Comparison of ENCODE assay signal across 1 fruit fly cellular context in genomic region chr3L:711839-712553, dm6.
A peak's percentile ranks its signal among the peaks of the same experiment; 100 is the strongest.
TF ChIP-seq lines count a peak whose summit lies in the region.

CG13896 (minus strand) TSS chr3L:711850.

TF ChIP-seq in whole organism, embryonic, 481 proteins besides CTCF, POLR2A, EP300 and RAD21 (continued from another document and continues in another):
- TF ChIP-seq CG16813 (GFP tag; IDR thresholded peaks at IDR 0.05; lab: Robert Waterston, UW; ENCODE audit: partially characterized antibody) (peak; percentile 62; the same call in 1 of the 3 replicates), schlank (tag; optimal IDR thresholded peaks at IDR 0.05; lab: Kevin White, UChicago) (peak; percentile 60), CG18619 (GFP tag; optimal IDR thresholded peaks at IDR 0.05; lab: Kevin White, UChicago) (peak; percentile 80), amos (GFP tag; IDR thresholded peaks at IDR 0.05; lab: Robert Waterston, UW; ENCODE audit: partially characterized antibody) (peak; percentile 48), Atf6 (GFP tag; IDR thresholded peaks at IDR 0.05; lab: Robert Waterston, UW) (peak; percentile 66), sima (GFP tag; optimal IDR thresholded peaks at IDR 0.05; lab: Kevin White, UChicago) (peak; percentile 73), BEAF-32 (GFP tag; optimal IDR thresholded peaks at IDR 0.05; lab: Kevin White, UChicago) (peak; percentile 78), chn (GFP tag; optimal IDR thresholded peaks at IDR 0.05; lab: Kevin White, UChicago) (peak; percentile 91), exex (tag; optimal IDR thresholded peaks at IDR 0.05; lab: Kevin White, UChicago) (peak; percentile 40), CG4328 (GFP tag; optimal IDR thresholded peaks at IDR 0.05; lab: Kevin White, UChicago) (peak; percentile 60), CG12744 (GFP tag; optimal IDR thresholded peaks at IDR 0.05; lab: Kevin White, UChicago) (peak; percentile 87), gce (GFP tag; IDR thresholded peaks at IDR 0.05; lab: Robert Waterston, UW) (no peak), D19B (GFP tag; optimal IDR thresholded peaks at IDR 0.05; lab: Kevin White, UChicago) (peak; percentile 42), ERR (GFP tag; optimal IDR thresholded peaks at IDR 0.05; lab: Kevin White, UChicago) (peak; percentile 61), Dbx (GFP tag; IDR thresholded peaks at IDR 0.05; lab: Robert Waterston, UW) (peak; percentile 88), nerfin-1 (tag; optimal IDR thresholded peaks at IDR 0.05; lab: Kevin White, UChicago) (peak; percentile 36), CG9817 (tag; optimal IDR thresholded peaks at IDR 0.05; lab: Kevin White, UChicago) (peak; percentile 93), Pdp1 (GFP tag; optimal IDR thresholded peaks at IDR 0.05; lab: Kevin White, UChicago) (peak; percentile 92 to 94), cwo (GFP tag; optimal IDR thresholded peaks at IDR 0.05; lab: Kevin White, UChicago) (peak; percentile 56), slbo (GFP tag; IDR thresholded peaks at IDR 0.05; lab: Robert Waterston, UW) (peak; percentile 95), Gsc (GFP tag; IDR thresholded peaks at IDR 0.05; lab: Robert Waterston, UW) (no peak; the same call in 1 of the 2 replicates), sens (GFP tag; lab: Kevin White, UChicago) (peak; percentile 96), CG15073 (GFP tag; optimal IDR thresholded peaks at IDR 0.05; lab: Kevin White, UChicago) (peak; percentile 72), nerfin-2 (GFP tag; IDR thresholded peaks at IDR 0.05; lab: Robert Waterston, UW; ENCODE audit: partially characterized antibody) (peak; percentile 45; the same call in 1 of the 2 replicates), MESR4 (GFP tag; optimal IDR thresholded peaks at IDR 0.05; lab: Kevin White, UChicago) (no peak), hbn (GFP tag; IDR thresholded peaks at IDR 0.05; lab: Robert Waterston, UW; ENCODE audit: partially characterized antibody) (peak; percentile 74), CG14441 (GFP tag; IDR thresholded peaks at IDR 0.05; lab: Robert Waterston, UW) (peak; percentile 84), CG10959 (GFP tag; IDR thresholded peaks at IDR 0.05; lab: Robert Waterston, UW) (peak; percentile 67), NfI (GFP tag; optimal IDR thresholded peaks at IDR 0.05; lab: Kevin White, UChicago) (peak; percentile 85), CG8359 (GFP tag; optimal IDR thresholded peaks at IDR 0.05; lab: Kevin White, UChicago; ENCODE audit: borderline replicate concordance) (peak; percentile 40), CG16815 (GFP tag; optimal IDR thresholded peaks at IDR 0.05; lab: Kevin White, UChicago) (peak; percentile 85), z (GFP tag; IDR thresholded peaks at IDR 0.05; lab: Robert Waterston, UW) (no peak), emc (GFP tag; optimal IDR thresholded peaks at IDR 0.05; lab: Kevin White, UChicago) (peak; percentile 82), dimm (GFP tag; IDR thresholded peaks at IDR 0.05; lab: Robert Waterston, UW) (no peak), CG12942 (GFP tag; optimal IDR thresholded peaks at IDR 0.05; lab: Kevin White, UChicago) (peak; percentile 80), bigmax (GFP tag; optimal IDR thresholded peaks at IDR 0.05; lab: Kevin White, UChicago) (peak; percentile 19), CG32772 (GFP tag; IDR thresholded peaks at IDR 0.05; lab: Robert Waterston, UW) (peak; percentile 84), CG4282 (GFP tag; optimal IDR thresholded peaks at IDR 0.05; lab: Kevin White, UChicago) (peak; percentile 83), btn (GFP tag; optimal IDR thresholded peaks at IDR 0.05; lab: Kevin White, UChicago) (peak; percentile 57), Bdp1 (GFP tag; optimal IDR thresholded peaks at IDR 0.05; lab: Kevin White, UChicago) (peak; percentile 80), twi (tag; optimal IDR thresholded peaks at IDR 0.05; lab: Kevin White, UChicago) (peak; percentile 54), Hand (GFP tag; optimal IDR thresholded peaks at IDR 0.05; lab: Kevin White, UChicago) (peak; percentile 34), CG12155 (GFP tag; optimal IDR thresholded peaks at IDR 0.05; lab: Kevin White, UChicago) (peak; percentile 89), HHEX (GFP tag; optimal IDR thresholded peaks at IDR 0.05; lab: Kevin White, UChicago) (peak; percentile 81), gcm (GFP tag; optimal IDR thresholded peaks at IDR 0.05; lab: Kevin White, UChicago) (peak; percentile 87), cas (GFP tag; IDR thresholded peaks at IDR 0.05; lab: Robert Waterston, UW) (peak; percentile 40), Hr78 (GFP tag; optimal IDR thresholded peaks at IDR 0.05; lab: Kevin White, UChicago) (peak in 1 of 2 experiments; percentile 25), maf-S (GFP tag; optimal IDR thresholded peaks at IDR 0.05; lab: Kevin White, UChicago) (peak; percentile 91), Bgb (GFP tag; IDR thresholded peaks at IDR 0.05; lab: Robert Waterston, UW; ENCODE audit: partially characterized antibody) (peak; percentile 58), CG2129 (GFP tag; IDR thresholded peaks at IDR 0.05; lab: Robert Waterston, UW; ENCODE audit: partially characterized antibody) (peak; percentile 60), CG5180 (GFP tag; optimal IDR thresholded peaks at IDR 0.05; lab: Kevin White, UChicago) (peak; percentile 55), pb (GFP tag; optimal IDR thresholded peaks at IDR 0.05; lab: Kevin White, UChicago) (peak; percentile 87), crol (GFP tag; IDR thresholded peaks at IDR 0.05; lab: Robert Waterston, UW) (peak; percentile 43), so (GFP tag; IDR thresholded peaks at IDR 0.05; lab: Robert Waterston, UW) (peak; percentile 69; the same call in 2 of the 3 replicates), CG30403 (GFP tag; optimal IDR thresholded peaks at IDR 0.05; lab: Kevin White, UChicago) (peak; percentile 95), CG1832 (GFP tag; optimal IDR thresholded peaks at IDR 0.05; lab: Kevin White, UChicago) (no peak), Doc3 (GFP tag; IDR thresholded peaks at IDR 0.05; lab: Robert Waterston, UW; ENCODE audit: partially characterized antibody) (peak; percentile 78; the same call in 2 of the 3 replicates), shn (GFP tag; optimal IDR thresholded peaks at IDR 0.05; lab: Kevin White, UChicago) (peak; percentile 87), h (optimal IDR thresholded peaks at IDR 0.05; lab: Kevin White, UChicago) (no peak), E2f2 (GFP tag; IDR thresholded peaks at IDR 0.05; lab: Robert Waterston, UW) (peak; percentile 65), Sry-δ (GFP tag; optimal IDR thresholded peaks at IDR 0.05; lab: Kevin White, UChicago) (peak; percentile 77), CG17186 (GFP tag; optimal IDR thresholded peaks at IDR 0.05; lab: Kevin White, UChicago) (peak; percentile 71), CG18599 (GFP tag; optimal IDR thresholded peaks at IDR 0.05; lab: Kevin White, UChicago) (peak; percentile 82), CG11398 (GFP tag; optimal IDR thresholded peaks at IDR 0.05; lab: Kevin White, UChicago) (peak; percentile 75), CG17612 (GFP tag; IDR thresholded peaks at IDR 0.05; lab: Robert Waterston, UW) (peak; percentile 34; the same call in 1 of the 2 replicates), tx (GFP tag; optimal IDR thresholded peaks at IDR 0.05; lab: Kevin White, UChicago) (peak; percentile 81), pfk (GFP tag; optimal IDR thresholded peaks at IDR 0.05; lab: Kevin White, UChicago) (peak; percentile 41), Doc2 (GFP tag; IDR thresholded peaks at IDR 0.05; lab: Robert Waterston, UW) (0 out of 2 replicates have a peak, but pooled peaks have one; percentile 25), CG4424 (GFP tag; optimal IDR thresholded peaks at IDR 0.05; lab: Kevin White, UChicago) (peak; percentile 85), vfl (GFP tag; optimal IDR thresholded peaks at IDR 0.05; lab: Kevin White, UChicago) (peak; percentile 71), CG1603 (tag; optimal IDR thresholded peaks at IDR 0.05; lab: Kevin White, UChicago) (peak; percentile 91), CG12659 (GFP tag; optimal IDR thresholded peaks at IDR 0.05; lab: Kevin White, UChicago) (peak; percentile 87), CG9727 (GFP tag; optimal IDR thresholded peaks at IDR 0.05; lab: Kevin White, UChicago) (peak; percentile 87), aop (GFP tag; IDR thresholded peaks at IDR 0.05; lab: Robert Waterston, UW) (0 out of 2 replicates have a peak, but pooled peaks have one; percentile 24), cato (GFP tag; optimal IDR thresholded peaks at IDR 0.05; lab: Kevin White, UChicago; ENCODE audit: borderline replicate concordance) (peak; percentile 76), Fer2 (tag; optimal IDR thresholded peaks at IDR 0.05; lab: Kevin White, UChicago) (peak; percentile 52), insv (GFP tag; optimal IDR thresholded peaks at IDR 0.05; lab: Kevin White, UChicago) (peak in 1 of 2 experiments; percentile 81), Rx (GFP tag; IDR thresholded peaks at IDR 0.05; lab: Robert Waterston, UW) (peak; percentile 56), Lpt (GFP tag; optimal IDR thresholded peaks at IDR 0.05; lab: Kevin White, UChicago) (no peak), CG7271 (tag; optimal IDR thresholded peaks at IDR 0.05; lab: Kevin White, UChicago) (peak; percentile 72), CG12071 (GFP tag; optimal IDR thresholded peaks at IDR 0.05; lab: Kevin White, UChicago) (peak; percentile 70), D19A (tag; optimal IDR thresholded peaks at IDR 0.05; lab: Kevin White, UChicago) (peak; percentile 73), grn (GFP tag; optimal IDR thresholded peaks at IDR 0.05; lab: Kevin White, UChicago) (peak; percentile 63), CG9215 (GFP tag; IDR thresholded peaks at IDR 0.05; lab: Robert Waterston, UW) (peak; percentile 75), nmo (GFP tag; optimal IDR thresholded peaks at IDR 0.05; lab: Kevin White, UChicago) (peak; percentile 80), CG13894 (tag; optimal IDR thresholded peaks at IDR 0.05; lab: Kevin White, UChicago) (peak; percentile 84), sim (GFP tag; IDR thresholded peaks at IDR 0.05; lab: Robert Waterston, UW) (no peak), CG13624 (GFP tag; optimal IDR thresholded peaks at IDR 0.05; lab: Kevin White, UChicago) (peak; percentile 85), CG17912 (GFP tag; optimal IDR thresholded peaks at IDR 0.05; lab: Kevin White, UChicago) (peak; percentile 58), zen2 (GFP tag; IDR thresholded peaks at IDR 0.05; lab: Robert Waterston, UW; ENCODE audit: partially characterized antibody) (peak; percentile 52; the same call in 1 of the 3 replicates), CG2712 (tag; optimal IDR thresholded peaks at IDR 0.05; lab: Kevin White, UChicago) (peak; percentile 87), CG1529 (GFP tag; optimal IDR thresholded peaks at IDR 0.05; lab: Kevin White, UChicago) (peak; percentile 49), CG11696 (GFP tag; IDR thresholded peaks at IDR 0.05; lab: Robert Waterston, UW) (no peak), CG8281 (tag; optimal IDR thresholded peaks at IDR 0.05; lab: Kevin White, UChicago) (peak; percentile 34), CG15011 (GFP tag; optimal IDR thresholded peaks at IDR 0.05; lab: Kevin White, UChicago) (peak; percentile 26), ash1 (GFP tag; optimal IDR thresholded peaks at IDR 0.05; lab: Kevin White, UChicago) (peak; percentile 92), klu (GFP tag; IDR thresholded peaks at IDR 0.05; lab: Robert Waterston, UW) (peak; percentile 57; the same call in 1 of the 2 replicates), Neu2 (GFP tag; optimal IDR thresholded peaks at IDR 0.05; lab: Kevin White, UChicago; ENCODE audit: borderline replicate concordance) (peak; percentile 41), ro (GFP tag; IDR thresholded peaks at IDR 0.05; lab: Robert Waterston, UW) (no peak; the same call in none of the 2 replicates), CG8290 (GFP tag; optimal IDR thresholded peaks at IDR 0.05; lab: Kevin White, UChicago) (peak; percentile 98), CG8290 (tag; optimal IDR thresholded peaks at IDR 0.05; lab: Kevin White, UChicago) (peak; percentile 98 to 99), peb (GFP tag; IDR thresholded peaks at IDR 0.05; lab: Robert Waterston, UW) (peak; percentile 74), CG4730 (GFP tag; IDR thresholded peaks at IDR 0.05; lab: Robert Waterston, UW) (peak; percentile 82), CG6272 (GFP tag; IDR thresholded peaks at IDR 0.05; lab: Robert Waterston, UW) (peak; percentile 79), pzg (GFP tag; optimal IDR thresholded peaks at IDR 0.05; lab: Kevin White, UChicago) (peak; percentile 49), CG16779 (GFP tag; IDR thresholded peaks at IDR 0.05; lab: Robert Waterston, UW) (peak; percentile 87), ap (GFP tag; IDR thresholded peaks at IDR 0.05; lab: Robert Waterston, UW) (peak; percentile 39; the same call in 1 of the 2 replicates), dmrt11E (tag; optimal IDR thresholded peaks at IDR 0.05; lab: Kevin White, UChicago) (peak; percentile 72), H15 (GFP tag; IDR thresholded peaks at IDR 0.05; lab: Robert Waterston, UW) (peak; percentile 87), CG8924 (tag; optimal IDR thresholded peaks at IDR 0.05; lab: Kevin White, UChicago) (peak; percentile 76), Ada2b (GFP tag; IDR thresholded peaks at IDR 0.05; lab: Robert Waterston, UW) (peak; percentile 66; the same call in 1 of the 2 replicates), CG14860 (GFP tag; IDR thresholded peaks at IDR 0.05; lab: Robert Waterston, UW; ENCODE audit: partially characterized antibody) (peak; percentile 60; the same call in 1 of the 3 replicates), CG3065 (GFP tag; optimal IDR thresholded peaks at IDR 0.05; lab: Kevin White, UChicago) (peak; percentile 67), CG1602 (GFP tag; optimal IDR thresholded peaks at IDR 0.05; lab: Kevin White, UChicago) (peak; percentile 92), tin (GFP tag; optimal IDR thresholded peaks at IDR 0.05; lab: Kevin White, UChicago) (peak; percentile 93), Side (GFP tag; optimal IDR thresholded peaks at IDR 0.05; lab: Kevin White, UChicago) (peak; percentile 86), usp (GFP tag; optimal IDR thresholded peaks at IDR 0.05; lab: Kevin White, UChicago) (no peak), CG13123 (GFP tag; optimal IDR thresholded peaks at IDR 0.05; lab: Kevin White, UChicago) (peak; percentile 78), CG4617 (GFP tag; optimal IDR thresholded peaks at IDR 0.05; lab: Kevin White, UChicago; ENCODE audit: borderline replicate concordance) (peak; percentile 79), Dip2 (GFP tag; IDR thresholded peaks at IDR 0.05; lab: Robert Waterston, UW) (no peak), gfzf (GFP tag; optimal IDR thresholded peaks at IDR 0.05; lab: Kevin White, UChicago) (peak; percentile 33), sna (GFP tag; IDR thresholded peaks at IDR 0.05; lab: Robert Waterston, UW; ENCODE audit: partially characterized antibody) (peak; percentile 81), repo (GFP tag; optimal IDR thresholded peaks at IDR 0.05; lab: Kevin White, UChicago) (peak; percentile 75), CG7963 (GFP tag; IDR thresholded peaks at IDR 0.05; lab: Robert Waterston, UW; ENCODE audit: partially characterized antibody) (no peak), E2f1 (GFP tag; IDR thresholded peaks at IDR 0.05; lab: Robert Waterston, UW) (peak; percentile 83), kni (GFP tag; optimal IDR thresholded peaks at IDR 0.05; lab: Kevin White, UChicago) (peak; percentile 74)
